Fruit fly (Drosophila melanogaster) whole organism, wandering third instar larva: Measurements from ENCODE around the gene Psf1.
A peak's percentile ranks its signal among the peaks of the same experiment; 100 is the strongest.

ENCODE experiments used
- Abd-B ChIP-seq: fragments of >200 bp; optimal IDR thresholded peaks from 2 replicates; lab custom pipeline; 2017; ENCODE audit warnings: missing biosample characterization, missing genetic modification characterization
- CG32264 ChIP-seq: fragments of 200-800 bp; sonication (Bioruptor generic); optimal IDR thresholded peaks from 2 replicates; lab custom pipeline; 2016; ENCODE audit warnings: missing biosample characterization, missing genetic modification characterization
- CrebA ChIP-seq: fragments of 200-800 bp; sonication (Bioruptor generic); optimal IDR thresholded peaks from 2 replicates; lab custom pipeline; 2016; ENCODE audit warnings: missing biosample characterization, mild to moderate bottlenecking, missing genetic modification characterization, borderline replicate concordance
- Dfd ChIP-seq: fragments of >200 bp; optimal IDR thresholded peaks from 2 replicates; lab custom pipeline; 2017; ENCODE audit warnings: missing biosample characterization, missing genetic modification characterization
- Dif ChIP-seq: fragments of 200-275, 200-300 bp; sonication (Bioruptor generic); optimal IDR thresholded peaks from 2 replicates; lab custom pipeline; 2018; ENCODE audit warnings: missing biosample characterization, missing genetic modification characterization; ENCODE audit not compliant: partially characterized antibody
- GATAd ChIP-seq: sonication (Bioruptor generic); optimal IDR thresholded peaks from 2 replicates; lab custom pipeline; 2016; ENCODE audit warnings: missing biosample characterization, missing genetic modification characterization
- HLH106 ChIP-seq: fragments of 200-800 bp; optimal IDR thresholded peaks from 3 replicates; lab custom pipeline; 2019; ENCODE audit warnings: missing biosample characterization, mild to moderate bottlenecking, missing genetic modification characterization, moderate library complexity
- Hnf4 ChIP-seq: fragments of 200-800 bp; sonication (Bioruptor generic); optimal IDR thresholded peaks from 2 replicates; lab custom pipeline; 2016; ENCODE audit warnings: missing biosample characterization, mild to moderate bottlenecking, missing genetic modification characterization
- Hr78 ChIP-seq: fragments of >200 bp; optimal IDR thresholded peaks from 2 replicates; lab custom pipeline; 2017; ENCODE audit warnings: missing biosample characterization, missing genetic modification characterization
- Myc ChIP-seq: fragments of >200 bp; optimal IDR thresholded peaks from 2 replicates; lab custom pipeline; 2017
- N ChIP-seq: fragments of >200 bp; optimal IDR thresholded peaks from 2 replicates; lab custom pipeline; 2018; ENCODE audit warnings: missing biosample characterization, missing external identifiers, missing genetic modification characterization
- OdsH ChIP-seq: fragments of 200-800 bp; sonication (Bioruptor generic); optimal IDR thresholded peaks from 2 replicates; lab custom pipeline; 2016; ENCODE audit warnings: missing biosample characterization, mild to moderate bottlenecking, missing genetic modification characterization
- Rel ChIP-seq, 2 experiments: fragments of 200-800 bp; sonication (Bioruptor generic) in 1 of 2; optimal IDR thresholded peaks; 2 replicates in 1 of 2; 3 replicates in 1 of 2; lab custom pipeline; 2016 to 2019; ENCODE audit warnings: mild to moderate bottlenecking in 2 of 2, missing biosample characterization in 2 of 2, missing genetic modification characterization in 2 of 2, moderate library complexity in 1 of 2
- Sp1 ChIP-seq: fragments of 200-800 bp; sonication (Bioruptor generic); optimal IDR thresholded peaks from 3 replicates; lab custom pipeline; 2019; ENCODE audit warnings: missing biosample characterization, mild to moderate bottlenecking, missing genetic modification characterization, moderate library complexity
- Vsx2 ChIP-seq: fragments of 200-300, 225-300 bp; sonication (Bioruptor generic); optimal IDR thresholded peaks from 2 replicates; lab custom pipeline; 2018; ENCODE audit warnings: missing biosample characterization, missing genetic modification characterization; ENCODE audit not compliant: partially characterized antibody
- br ChIP-seq: fragments of 200-800 bp; sonication (Bioruptor generic); optimal IDR thresholded peaks from 2 replicates; lab custom pipeline; 2016; ENCODE audit warnings: missing biosample characterization, missing genetic modification characterization
- brk ChIP-seq: fragments of 200-800 bp; sonication (Bioruptor generic); optimal IDR thresholded peaks from 2 replicates; lab custom pipeline; 2016; ENCODE audit warnings: missing biosample characterization, mild to moderate bottlenecking, missing genetic modification characterization
- dl ChIP-seq, 2 experiments: fragments of 175-275, 200-275 bp in 1 of 2; fragments of 200-275 bp in 1 of 2; sonication (Bioruptor generic); optimal IDR thresholded peaks; lab custom pipeline; 2018; ENCODE audit warnings: mild to moderate bottlenecking in 2 of 2, missing biosample characterization in 2 of 2, missing genetic modification characterization in 2 of 2, moderate library complexity in 2 of 2; ENCODE audit not compliant: partially characterized antibody in 2 of 2, insufficient read depth in 1 of 2
- dmrt93B ChIP-seq: fragments of 200-800 bp; sonication (Bioruptor generic); optimal IDR thresholded peaks from 2 replicates; lab custom pipeline; 2018; ENCODE audit warnings: missing biosample characterization, mild to moderate bottlenecking, missing genetic modification characterization
- dsf ChIP-seq: sonication (Bioruptor generic); optimal IDR thresholded peaks from 2 replicates; lab custom pipeline; 2016; ENCODE audit warnings: missing biosample characterization, missing genetic modification characterization, borderline replicate concordance
- ey ChIP-seq: fragments of 200-800 bp; sonication (Bioruptor generic); optimal IDR thresholded peaks from 2 replicates; lab custom pipeline; 2016; ENCODE audit warnings: missing biosample characterization, missing genetic modification characterization
- foxo ChIP-seq, 2 experiments: fragments of 200-800 bp; sonication (Bioruptor generic); optimal IDR thresholded peaks; 2 replicates in 1 of 2; 3 replicates in 1 of 2; lab custom pipeline; 2016 to 2017; ENCODE audit warnings: missing biosample characterization in 2 of 2, missing genetic modification characterization in 2 of 2
- fru ChIP-seq: fragments of 200-800 bp; sonication (Bioruptor generic); optimal IDR thresholded peaks from 3 replicates; lab custom pipeline; 2016; ENCODE audit warnings: missing biosample characterization, mild to moderate bottlenecking, missing genetic modification characterization
- h ChIP-seq: fragments of 200-800 bp; sonication (Bioruptor generic); optimal IDR thresholded peaks from 3 replicates; lab custom pipeline; 2016; ENCODE audit warnings: missing biosample characterization, mild to moderate bottlenecking, missing genetic modification characterization
- pan ChIP-seq: fragments of >200 bp; optimal IDR thresholded peaks from 2 replicates; lab custom pipeline; 2017
- psq ChIP-seq: fragments of 200-800 bp; sonication (Bioruptor generic); optimal IDR thresholded peaks from 3 replicates; lab custom pipeline; 2017; ENCODE audit warnings: missing biosample characterization, mild to moderate bottlenecking, missing genetic modification characterization, moderate library complexity
- rgr ChIP-seq: fragments of 200-800 bp; sonication (Bioruptor generic); optimal IDR thresholded peaks from 3 replicates; lab custom pipeline; 2016; ENCODE audit warnings: missing biosample characterization, mild to moderate bottlenecking, missing genetic modification characterization
- sv ChIP-seq: fragments of 200-800 bp; sonication (Bioruptor generic); optimal IDR thresholded peaks from 3 replicates; lab custom pipeline; 2016; ENCODE audit warnings: missing biosample characterization, missing genetic modification characterization
- usp ChIP-seq: fragments of >200 bp; optimal IDR thresholded peaks from 2 replicates; lab custom pipeline; 2017; ENCODE audit warnings: missing biosample characterization, missing genetic modification characterization

Psf1 gene

dm6 chr3L:1211096-1211495 is 36.4 kb downstream of the Psf1 start, which contains the start of gene LysD:
Gene LysD, minus strand, starts transcription at chr3L:1211196.
- no peak for TF ChIP-seq foxo (GFP tag; optimal IDR thresholded peaks at IDR 0.05; lab: Kevin White, UChicago)

DNA sequence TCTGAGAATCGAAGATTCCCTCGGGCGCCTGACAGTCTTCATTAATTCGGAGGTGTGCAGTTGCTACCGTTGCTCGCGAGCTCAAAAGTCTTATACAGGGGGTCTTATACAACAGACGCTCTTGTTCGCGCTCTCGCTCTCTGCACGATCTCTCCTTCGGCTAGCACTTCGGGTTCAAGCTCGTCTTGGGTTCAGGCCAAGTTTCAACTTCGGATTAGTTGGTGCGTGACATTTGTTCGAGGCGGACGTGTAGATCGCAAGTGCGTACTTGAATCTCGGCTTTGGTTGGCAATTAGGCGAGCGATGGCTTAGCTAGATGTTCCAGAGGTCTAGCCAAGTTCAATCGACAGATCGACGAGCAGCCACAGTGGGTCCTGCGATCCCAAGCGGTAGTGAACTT is 39.3 kb downstream of the Psf1 start:
- TF ChIP-seq usp (GFP tag; lab: Kevin White, UChicago) (no peak), Hnf4 (GFP tag; lab: Kevin White, UChicago) (no peak), CrebA (GFP tag; lab: Kevin White, UChicago) (no peak), rgr (GFP tag; lab: Kevin White, UChicago) (no peak), Hr78 (GFP tag; lab: Kevin White, UChicago) (no peak), pan (lab: Kevin White, UChicago) (no peak), CG32264 (GFP tag; lab: Kevin White, UChicago) (no peak), brk (GFP tag; lab: Kevin White, UChicago) (no peak), Dfd (GFP tag; lab: Kevin White, UChicago) (no peak), Rel (GFP tag; optimal IDR thresholded peaks at IDR 0.05; lab: Kevin White, UChicago) (no peak), Rel (tag; optimal IDR thresholded peaks at IDR 0.05; lab: Kevin White, UChicago) (no peak), dl (GFP tag; optimal IDR thresholded peaks at IDR 0.05; lab: Kevin White, UChicago; ENCODE audit: insufficient read depth in 1 of 2, partially characterized antibody in 2 of 2) (peak in 1 of 2 experiments; percentile 1), Dif (peak; percentile 36), foxo (GFP tag; optimal IDR thresholded peaks at IDR 0.05; lab: Kevin White, UChicago) (no peak)

DNA sequence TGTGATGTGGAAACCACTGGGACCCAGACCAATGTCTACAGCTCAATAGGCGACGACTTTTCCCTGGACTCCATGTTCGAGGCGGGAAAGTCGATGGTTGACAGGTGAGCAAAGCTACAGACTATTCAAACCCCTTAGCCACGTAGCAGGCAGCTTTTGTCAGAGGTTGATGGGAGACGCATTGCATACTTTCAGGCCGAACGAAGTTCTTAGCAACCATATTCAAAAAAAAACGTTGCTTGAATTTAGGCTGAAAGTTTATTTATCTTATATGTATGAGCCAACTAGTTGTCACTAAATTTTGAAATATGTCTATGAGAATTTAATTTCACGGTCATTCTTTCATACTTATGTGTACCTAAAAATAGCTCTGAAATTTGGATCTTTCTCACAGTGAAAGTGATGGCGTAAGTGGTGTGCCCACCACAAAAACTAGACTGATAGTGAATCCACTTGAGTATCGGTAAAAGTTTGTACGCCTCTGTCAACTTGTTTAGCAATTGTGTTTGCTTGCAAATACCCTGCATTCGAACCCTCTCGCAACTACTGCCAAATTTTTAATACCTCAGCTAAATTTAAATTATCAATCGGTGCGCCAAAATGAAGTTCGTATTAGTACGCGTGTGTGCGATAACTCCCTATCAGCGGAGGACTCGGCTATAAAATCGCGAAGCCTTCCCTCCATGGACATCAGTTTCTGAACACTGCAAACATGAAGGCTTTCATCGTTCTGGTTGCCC is 40.6 kb downstream of the Psf1 start, which contains the start of gene LysB:
TSS of gene LysB (plus strand) at position 690 of the 740 bp plus-strand sequence.
- TF ChIP-seq rgr (GFP tag; lab: Kevin White, UChicago) = no peak
- peak; percentile 96 for TF ChIP-seq Dif
- no peak for TF ChIP-seq br (GFP tag; lab: Kevin White, UChicago)
- no peak for TF ChIP-seq Rel (GFP tag; optimal IDR thresholded peaks at IDR 0.05; lab: Kevin White, UChicago)
- TF ChIP-seq Rel (tag; optimal IDR thresholded peaks at IDR 0.05; lab: Kevin White, UChicago) = peak; percentile 18
- TF ChIP-seq Hr78 (GFP tag; lab: Kevin White, UChicago) = no peak
- TF ChIP-seq Vsx2 (GFP tag; lab: Kevin White, UChicago) = peak; percentile 86
- TF ChIP-seq N (GFP tag; lab: Kevin White, UChicago) = peak; percentile 11
- no peak for TF ChIP-seq dmrt93B (GFP tag; lab: Kevin White, UChicago)
- TF ChIP-seq GATAd (GFP tag; lab: Kevin White, UChicago) = no peak
- TF ChIP-seq Sp1 (GFP tag; lab: Kevin White, UChicago) = no peak
- TF ChIP-seq Myc = peak; percentile 85
- peak; percentile 64 to 80 for TF ChIP-seq dl (GFP tag; optimal IDR thresholded peaks at IDR 0.05; lab: Kevin White, UChicago; ENCODE audit: insufficient read depth in 1 of 2, partially characterized antibody in 2 of 2)

DNA sequence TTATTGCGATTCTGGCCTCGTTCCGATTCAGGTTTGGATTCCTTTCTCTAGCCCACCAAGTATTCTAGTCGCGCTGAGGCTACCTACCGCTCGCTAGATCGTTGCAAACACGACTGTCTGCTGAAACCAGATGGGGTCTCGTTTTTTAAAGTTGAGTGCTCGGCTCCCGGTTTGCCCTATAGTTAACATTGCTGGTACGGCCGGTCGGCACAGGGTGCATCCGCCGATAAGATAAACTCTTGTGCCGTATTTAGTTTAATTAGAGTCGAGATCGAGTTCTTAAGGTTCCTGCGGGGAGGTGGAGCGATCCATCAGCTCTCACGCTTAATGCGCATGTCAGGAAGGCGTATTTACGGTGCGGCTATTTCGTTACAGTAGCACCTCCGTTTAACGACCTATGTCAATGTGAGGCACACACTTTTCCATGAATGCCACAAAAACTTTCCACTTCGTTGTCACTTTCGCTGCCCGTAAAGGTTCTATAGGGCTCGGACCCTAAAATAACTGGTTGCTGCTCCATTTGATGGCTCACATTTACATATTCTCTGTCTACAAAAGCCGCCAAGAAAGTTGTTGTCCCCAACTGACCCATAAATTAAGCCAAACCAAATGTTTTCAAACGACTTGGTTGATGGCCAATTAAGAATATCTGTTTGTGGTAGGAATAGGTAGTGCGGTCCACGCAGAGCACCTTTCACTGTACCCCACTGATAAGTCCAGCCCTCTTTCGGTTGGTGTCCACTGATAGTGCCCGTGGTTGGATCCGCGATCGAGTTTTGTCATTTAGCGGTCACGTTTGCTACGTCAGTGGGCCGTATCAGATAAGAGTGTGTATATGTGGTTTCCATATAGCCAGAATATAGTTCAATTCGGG is 42.6 kb downstream of the Psf1 start, which contains the start of gene CG9119:
TSS of gene CG9119 (minus strand) at position 122 of the 874 bp plus-strand sequence.
- TF ChIP-seq dmrt93B (GFP tag; lab: Kevin White, UChicago) (peak; percentile 34), fru (GFP tag; lab: Kevin White, UChicago) (peak; percentile 72), pan (lab: Kevin White, UChicago) (no peak), Rel (GFP tag; optimal IDR thresholded peaks at IDR 0.05; lab: Kevin White, UChicago) (no peak), Rel (tag; optimal IDR thresholded peaks at IDR 0.05; lab: Kevin White, UChicago) (no peak), ey (peak; percentile 59), Abd-B (GFP tag; lab: Kevin White, UChicago) (no peak), sv (GFP tag; lab: Kevin White, UChicago) (peak; percentile 40), foxo (GFP tag; optimal IDR thresholded peaks at IDR 0.05; lab: Kevin White, UChicago) (peak in 1 of 2 experiments; percentile 61), rgr (GFP tag; lab: Kevin White, UChicago) (peak; percentile 27), CrebA (GFP tag; lab: Kevin White, UChicago) (no peak), h (peak; percentile 59), Hnf4 (GFP tag; lab: Kevin White, UChicago) (no peak), OdsH (peak; percentile 46), dsf (GFP tag; lab: Kevin White, UChicago) (no peak), Sp1 (GFP tag; lab: Kevin White, UChicago) (peak; percentile 28), psq (peak; percentile 6), HLH106 (tag; lab: Kevin White, UChicago) (peak; percentile 24), br (GFP tag; lab: Kevin White, UChicago) (peak; percentile 52)
